Fruit fly (Drosophila melanogaster) whole organism, embryonic: ENCODE measurements around the gene MED15.
A peak's percentile ranks its signal among the peaks of the same experiment; 100 is the strongest.

ENCODE experiments used
- Ada2b ChIP-seq: fragments of 200-800 bp; sonication (Bioruptor generic); IDR thresholded peaks from 2 replicates; pipeline ENCODE4 v1.3.6; 2022; ENCODE audit warnings: missing biosample characterization, missing genetic modification characterization
- CG11247 ChIP-seq: fragments of 200-800 bp; sonication (Bioruptor generic); IDR thresholded peaks from 2 replicates; pipeline ENCODE4 v1.3.6; 2022; ENCODE audit warnings: missing biosample characterization, missing genetic modification characterization
- CG13296 ChIP-seq: fragments of 200-800 bp; sonication (Bioruptor generic); optimal IDR thresholded peaks from 3 replicates; lab custom pipeline; 2018; ENCODE audit warnings: missing biosample characterization, mild to moderate bottlenecking, missing genetic modification characterization
- CG13624 ChIP-seq: fragments of 200-800 bp; sonication (Bioruptor generic); optimal IDR thresholded peaks from 2 replicates; lab custom pipeline; 2016; ENCODE audit warnings: missing biosample characterization, missing genetic modification characterization
- CG14441 ChIP-seq: fragments of 200-800 bp; sonication (Bioruptor generic); IDR thresholded peaks from 2 replicates; pipeline ENCODE4 v1.3.6; 2022; ENCODE audit warnings: missing biosample characterization, missing genetic modification characterization
- CG1529 ChIP-seq: fragments of 200-800 bp; sonication (Bioruptor generic); optimal IDR thresholded peaks from 3 replicates; lab custom pipeline; 2018; ENCODE audit warnings: missing biosample characterization, missing genetic modification characterization
- CG17829 ChIP-seq: fragments of 200-800 bp; optimal IDR thresholded peaks from 2 replicates; lab custom pipeline; 2019; ENCODE audit warnings: missing biosample characterization, mild to moderate bottlenecking, missing genetic modification characterization, moderate library complexity
- CG1832 ChIP-seq: fragments of 200-800 bp; sonication (Bioruptor generic); optimal IDR thresholded peaks from 2 replicates; lab custom pipeline; 2017; ENCODE audit warnings: missing biosample characterization, mild to moderate bottlenecking, missing genetic modification characterization, inconsistent platforms
- CG2199 ChIP-seq: fragments of 200-800 bp; sonication (Bioruptor generic); IDR thresholded peaks from 3 replicates; pipeline ENCODE4 v1.3.6; 2022; ENCODE audit warnings: missing biosample characterization, missing genetic modification characterization
- CG31224 ChIP-seq: fragments of 200-800 bp; sonication (Bioruptor generic); IDR thresholded peaks from 2 replicates; pipeline ENCODE4 v1.3.6; 2022; ENCODE audit warnings: missing biosample characterization, missing genetic modification characterization
- CG31441 ChIP-seq: fragments of 200-800 bp; sonication (Bioruptor generic); IDR thresholded peaks from 2 replicates; pipeline ENCODE4 v1.3.6; 2022; ENCODE audit warnings: missing biosample characterization, missing genetic modification characterization
- CG32767 ChIP-seq: fragments of 200-800 bp; sonication (Bioruptor generic); IDR thresholded peaks from 2 replicates; pipeline ENCODE4 v1.3.6; 2022; ENCODE audit warnings: missing biosample characterization, missing genetic modification characterization
- CG33213 ChIP-seq: fragments of 200-800 bp; sonication (Bioruptor generic); optimal IDR thresholded peaks from 3 replicates; lab custom pipeline; 2016; ENCODE audit warnings: missing biosample characterization, missing genetic modification characterization
- CG3847 ChIP-seq: fragments of 200-800 bp; sonication (Bioruptor generic); IDR thresholded peaks from 2 replicates; pipeline ENCODE4 v1.3.6; 2022; ENCODE audit warnings: missing biosample characterization, missing genetic modification characterization
- CG3995 ChIP-seq: fragments of 200-800 bp; sonication (Bioruptor generic); optimal IDR thresholded peaks from 3 replicates; lab custom pipeline; 2016; ENCODE audit warnings: missing biosample characterization, missing genetic modification characterization
- CG4404 ChIP-seq: fragments of 200-800 bp; sonication (Bioruptor generic); IDR thresholded peaks from 2 replicates; pipeline ENCODE4 v1.3.6; 2022; ENCODE audit warnings: missing biosample characterization, missing genetic modification characterization
- CG6254 ChIP-seq: fragments of 200-800 bp; sonication (Bioruptor generic); optimal IDR thresholded peaks from 3 replicates; lab custom pipeline; 2017; ENCODE audit warnings: mild to moderate bottlenecking, missing biosample characterization, missing genetic modification reagents, missing genetic modification characterization
- CG6689 ChIP-seq: fragments of 200-800 bp; sonication (Bioruptor generic); IDR thresholded peaks from 2 replicates; pipeline ENCODE4 v1.3.6; 2022; ENCODE audit warnings: missing biosample characterization, missing genetic modification characterization
- CG7271 ChIP-seq: fragments of 200-800 bp; sonication (Bioruptor generic); optimal IDR thresholded peaks from 2 replicates; lab custom pipeline; 2018; ENCODE audit warnings: missing biosample characterization, mild to moderate bottlenecking, missing genetic modification characterization, moderate library complexity
- CG7987 ChIP-seq: fragments of 200-800 bp; sonication (Bioruptor generic); optimal IDR thresholded peaks from 2 replicates; lab custom pipeline; 2018; ENCODE audit warnings: missing biosample characterization, mild to moderate bottlenecking, missing genetic modification characterization, moderate library complexity
- Camta ChIP-seq: fragments of 200-800 bp; sonication (Bioruptor generic); optimal IDR thresholded peaks from 2 replicates; lab custom pipeline; 2016; ENCODE audit warnings: missing biosample characterization, missing genetic modification characterization
- Dbx ChIP-seq: fragments of 200-800 bp; sonication (Bioruptor generic); IDR thresholded peaks from 3 replicates; pipeline ENCODE4 v1.3.6; 2022; ENCODE audit warnings: missing biosample characterization, missing genetic modification characterization
- Dll ChIP-seq: fragments of 200-800 bp; sonication (Bioruptor generic); IDR thresholded peaks from 4 replicates; pipeline ENCODE4 v1.3.6; 2022; ENCODE audit warnings: missing biosample characterization, missing genetic modification characterization; ENCODE audit not compliant: partially characterized antibody
- ERR ChIP-seq: fragments of 200-800 bp; sonication (Bioruptor generic); optimal IDR thresholded peaks from 2 replicates; lab custom pipeline; 2016; ENCODE audit warnings: missing biosample characterization, missing genetic modification characterization
- Fer2 ChIP-seq: fragments of 200-800 bp; sonication (Bioruptor generic); optimal IDR thresholded peaks from 2 replicates; lab custom pipeline; 2018; ENCODE audit warnings: missing biosample characterization, mild to moderate bottlenecking, missing genetic modification characterization, moderate library complexity
- Gug ChIP-seq: fragments of 200-800 bp; sonication (Bioruptor generic); IDR thresholded peaks from 4 replicates; pipeline ENCODE4 v1.3.6; 2022; ENCODE audit warnings: missing biosample characterization, missing genetic modification characterization
- H2.0 ChIP-seq: fragments of 200-800 bp; sonication (Bioruptor generic); IDR thresholded peaks from 2 replicates; pipeline ENCODE4 v1.3.6; 2022; ENCODE audit warnings: missing biosample characterization, missing genetic modification characterization
- Optix ChIP-seq: fragments of 200-800 bp; sonication (Bioruptor generic); IDR thresholded peaks from 3 replicates; pipeline ENCODE4 v1.3.6; 2022; ENCODE audit warnings: missing biosample characterization, missing genetic modification characterization
- Sox102F ChIP-seq: fragments of 200-800 bp; sonication (Bioruptor generic); optimal IDR thresholded peaks from 2 replicates; lab custom pipeline; 2018; ENCODE audit warnings: missing biosample characterization, mild to moderate bottlenecking, missing genetic modification characterization, moderate library complexity
- Ssrp ChIP-seq: fragments of 200-800 bp; sonication (Bioruptor generic); optimal IDR thresholded peaks from 2 replicates; lab custom pipeline; 2018; ENCODE audit warnings: missing biosample characterization, mild to moderate bottlenecking, missing genetic modification characterization, moderate library complexity
- aop ChIP-seq: fragments of 200-800 bp; sonication (Bioruptor generic); IDR thresholded peaks from 2 replicates; pipeline ENCODE4 v1.3.6; 2022; ENCODE audit warnings: missing biosample characterization, missing genetic modification characterization
- ase ChIP-seq: fragments of 200-800 bp; sonication (Bioruptor generic); IDR thresholded peaks from 3 replicates; pipeline ENCODE4 v1.3.6; 2022; ENCODE audit warnings: missing biosample characterization, missing genetic modification characterization
- bbx ChIP-seq: fragments of 200-800 bp; sonication (Bioruptor generic); IDR thresholded peaks from 2 replicates; pipeline ENCODE4 v1.3.6; 2022; ENCODE audit warnings: missing biosample characterization, missing genetic modification characterization; ENCODE audit not compliant: partially characterized antibody
- fu2 ChIP-seq: fragments of 200-800 bp; sonication (Bioruptor generic); optimal IDR thresholded peaks from 2 replicates; lab custom pipeline; 2016; ENCODE audit warnings: missing biosample characterization, missing genetic modification characterization
- gcm ChIP-seq: fragments of 200-800 bp; sonication (Bioruptor generic); optimal IDR thresholded peaks from 2 replicates; lab custom pipeline; 2019; ENCODE audit warnings: missing biosample characterization, mild to moderate bottlenecking, missing genetic modification characterization, moderate library complexity
- grn ChIP-seq: fragments of 200-800 bp; sonication (Bioruptor generic); optimal IDR thresholded peaks from 3 replicates; lab custom pipeline; 2017; ENCODE audit warnings: missing biosample characterization, missing genetic modification characterization
- h ChIP-seq: fragments of >200 bp; optimal IDR thresholded peaks from 2 replicates; lab custom pipeline; 2017
- hb ChIP-seq: fragments of 200-800 bp; sonication (Bioruptor generic); IDR thresholded peaks from 3 replicates; pipeline ENCODE4 v1.3.6; 2022; ENCODE audit warnings: missing biosample characterization, missing genetic modification characterization; ENCODE audit not compliant: partially characterized antibody
- hkb ChIP-seq, 2 experiments: fragments of 200-800 bp in 1 of 2; fragments of >200 bp in 1 of 2; sonication (Bioruptor generic) in 1 of 2; IDR thresholded peaks in 1 of 2; optimal IDR thresholded peaks in 1 of 2; 2 replicates each; pipeline versions ENCODE4 v1.3.6 to Lab custom; 2017 to 2022; ENCODE audit warnings: missing biosample characterization in 1 of 2, missing genetic modification characterization in 1 of 2
- insv ChIP-seq, 2 experiments: fragments of 200-800 bp; sonication (Bioruptor generic); optimal IDR thresholded peaks; 3 replicates each; lab custom pipeline; 2016 to 2018; ENCODE audit warnings: missing biosample characterization in 2 of 2, missing genetic modification characterization in 2 of 2
- kni ChIP-seq: fragments of 200-800 bp; sonication (Bioruptor generic); optimal IDR thresholded peaks from 3 replicates; lab custom pipeline; 2017; ENCODE audit warnings: mild to moderate bottlenecking, missing biosample characterization, missing genetic modification reagents, missing genetic modification characterization
- mld ChIP-seq: fragments of 200-800 bp; sonication (Bioruptor generic); IDR thresholded peaks from 3 replicates; pipeline ENCODE4 v1.3.6; 2022; ENCODE audit warnings: missing biosample characterization, missing genetic modification characterization; ENCODE audit not compliant: partially characterized antibody
- pros ChIP-seq: fragments of 200-800 bp; sonication (Bioruptor generic); optimal IDR thresholded peaks from 3 replicates; lab custom pipeline; 2019; ENCODE audit warnings: missing biosample characterization, mild to moderate bottlenecking, missing genetic modification characterization, moderate library complexity
- ranshi ChIP-seq: fragments of 200-800 bp; sonication (Bioruptor generic); IDR thresholded peaks from 2 replicates; pipeline ENCODE4 v1.3.6; 2022; ENCODE audit warnings: missing biosample characterization, missing genetic modification characterization
- scrt ChIP-seq: fragments of 200-800 bp; sonication (Bioruptor generic); optimal IDR thresholded peaks from 2 replicates; lab custom pipeline; 2018; ENCODE audit warnings: missing biosample characterization, mild to moderate bottlenecking, missing genetic modification characterization, moderate library complexity
- sens ChIP-seq: fragments of 200-800 bp; sonication (Bioruptor generic); peaks from one replicate; lab custom pipeline; 2016; ENCODE audit warnings: missing biosample characterization, missing genetic modification characterization
- sob ChIP-seq: fragments of 200-800 bp; sonication (Bioruptor generic); IDR thresholded peaks from 2 replicates; pipeline ENCODE4 v1.3.6; 2022; ENCODE audit warnings: missing biosample characterization, missing genetic modification characterization
- tap ChIP-seq: fragments of 200-800 bp; optimal IDR thresholded peaks from 3 replicates; lab custom pipeline; 2019; ENCODE audit warnings: missing biosample characterization, mild to moderate bottlenecking, missing genetic modification characterization, moderate library complexity
- tin ChIP-seq: fragments of 200-800 bp; sonication (Bioruptor generic); optimal IDR thresholded peaks from 3 replicates; lab custom pipeline; 2016; ENCODE audit warnings: missing biosample characterization, missing genetic modification characterization
- tna ChIP-seq: fragments of 200-800 bp; sonication (Bioruptor generic); IDR thresholded peaks from 2 replicates; pipeline ENCODE4 v1.3.6; 2022; ENCODE audit warnings: missing biosample characterization, missing genetic modification characterization; ENCODE audit not compliant: partially characterized antibody
- vvl ChIP-seq: fragments of 200-800 bp; sonication (Bioruptor generic); IDR thresholded peaks from 2 replicates; pipeline ENCODE4 v1.3.6; 2022; ENCODE audit warnings: missing biosample characterization, missing genetic modification characterization
- zf30C ChIP-seq: fragments of 200-800 bp; sonication (Bioruptor generic); optimal IDR thresholded peaks from 3 replicates; lab custom pipeline; 2018; ENCODE audit warnings: missing biosample characterization, mild to moderate bottlenecking, missing genetic modification characterization

The MED15 gene

DNA sequence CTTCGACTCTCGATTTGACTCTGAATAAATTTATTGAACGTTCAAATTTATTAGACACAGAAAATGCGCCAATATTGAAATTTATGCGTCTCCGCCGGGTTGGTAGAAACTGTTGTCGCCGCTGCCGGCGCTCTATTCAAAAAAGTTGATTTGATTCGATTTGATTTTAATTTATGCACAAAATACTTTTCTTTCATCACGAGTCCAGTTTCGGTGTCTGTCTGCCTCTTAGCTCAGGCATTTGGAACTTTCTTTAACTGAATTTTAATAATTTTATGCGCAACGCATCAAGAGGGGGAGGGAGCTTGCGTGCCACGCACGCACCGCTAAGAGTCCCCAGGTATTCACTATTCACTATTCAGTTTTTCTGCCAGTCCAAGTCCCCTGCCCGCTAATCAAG, 35.3 kb upstream of the MED15 start (continued):
- no peak for TF ChIP-seq gcm (GFP tag; lab: Kevin White, UChicago)
- no peak for TF ChIP-seq CG3847 (GFP tag; lab: Robert Waterston, UW)
- TF ChIP-seq tap, result no peak
- TF ChIP-seq pros (GFP tag; lab: Kevin White, UChicago), result peak; percentile 55
- TF ChIP-seq h, result no peak
- no peak for TF ChIP-seq H2.0 (GFP tag; lab: Robert Waterston, UW)
- TF ChIP-seq Dbx (GFP tag; lab: Robert Waterston, UW), result no peak
- peak; percentile 27 for TF ChIP-seq hkb (optimal IDR thresholded peaks at IDR 0.05; lab: Kevin White, UChicago)
- TF ChIP-seq hkb (GFP tag; IDR thresholded peaks at IDR 0.05; lab: Robert Waterston, UW), result no peak
- no peak for TF ChIP-seq aop (GFP tag; lab: Robert Waterston, UW)
- TF ChIP-seq sob (GFP tag; lab: Robert Waterston, UW), result no peak
- no peak for TF ChIP-seq insv (GFP tag; optimal IDR thresholded peaks at IDR 0.05; lab: Kevin White, UChicago)
- TF ChIP-seq kni (GFP tag; lab: Kevin White, UChicago), result peak; percentile 4
- TF ChIP-seq CG6689 (GFP tag; lab: Robert Waterston, UW), result no peak
- no peak for TF ChIP-seq CG13624 (GFP tag; lab: Kevin White, UChicago)
- no peak for TF ChIP-seq CG7271 (tag; lab: Kevin White, UChicago)
- no peak for TF ChIP-seq CG1832 (GFP tag; lab: Kevin White, UChicago)
- TF ChIP-seq vvl, result peak; percentile 80
- TF ChIP-seq Fer2 (tag; lab: Kevin White, UChicago), result no peak
- TF ChIP-seq bbx, result no peak
- TF ChIP-seq CG14441 (GFP tag; lab: Robert Waterston, UW), result no peak
- TF ChIP-seq CG13296 (GFP tag; lab: Kevin White, UChicago), result no peak
- TF ChIP-seq zf30C (GFP tag; lab: Kevin White, UChicago), result no peak
- no peak for TF ChIP-seq Dll (GFP tag; lab: Robert Waterston, UW)
- no peak for TF ChIP-seq ERR (GFP tag; lab: Kevin White, UChicago)
- TF ChIP-seq Ada2b (GFP tag; lab: Robert Waterston, UW), result no peak
- no peak for TF ChIP-seq Optix (GFP tag; lab: Robert Waterston, UW)
- no peak for TF ChIP-seq tna (GFP tag; lab: Robert Waterston, UW)
- TF ChIP-seq Ssrp (tag; lab: Kevin White, UChicago), result no peak
- no peak for TF ChIP-seq scrt (GFP tag; lab: Kevin White, UChicago)
- no peak for TF ChIP-seq CG32767
- TF ChIP-seq CG1529 (GFP tag; lab: Kevin White, UChicago), result no peak
- no peak for TF ChIP-seq grn (GFP tag; lab: Kevin White, UChicago)
- TF ChIP-seq Gug (GFP tag; lab: Robert Waterston, UW), result no peak
- TF ChIP-seq CG4404, result no peak
- no peak for TF ChIP-seq hb (GFP tag; lab: Robert Waterston, UW)
- no peak for TF ChIP-seq ase
- TF ChIP-seq CG7987, result no peak
- no peak for TF ChIP-seq CG31441 (GFP tag; lab: Robert Waterston, UW)
- no peak for TF ChIP-seq CG17829 (tag; lab: Kevin White, UChicago)
- no peak for TF ChIP-seq CG3995 (GFP tag; lab: Kevin White, UChicago)
- TF ChIP-seq CG33213 (GFP tag; lab: Kevin White, UChicago), result no peak
- TF ChIP-seq CG11247 (GFP tag; lab: Robert Waterston, UW), result 0 out of 2 replicates have a peak, but pooled peaks have one; percentile 8
- no peak for TF ChIP-seq mld (GFP tag; lab: Robert Waterston, UW)
- no peak for TF ChIP-seq ranshi (GFP tag; lab: Robert Waterston, UW)
- TF ChIP-seq CG31224, result no peak
- TF ChIP-seq tin, result no peak
- TF ChIP-seq CG6254 (GFP tag; lab: Kevin White, UChicago), result no peak
- no peak for TF ChIP-seq CG2199
- TF ChIP-seq Sox102F, result no peak
- peak; percentile 40 for TF ChIP-seq sens (GFP tag; lab: Kevin White, UChicago)
- no peak for TF ChIP-seq Camta
- TF ChIP-seq fu2 (GFP tag; lab: Kevin White, UChicago), result no peak
